Worm (Caenorhabditis elegans) whole organism, young adult: Measurements from ENCODE around the gene daf-31.

Experiments used
- F23B12.7 ChIP-seq: sonication (generic microtip); optimal IDR thresholded peaks from 2 replicates; lab custom pipeline; 2017; ENCODE audit warnings: missing genetic modification characterization, mild to moderate bottlenecking, missing compliant biosample characterization, antibody characterized with exemption, moderate library complexity; ENCODE audit not compliant: insufficient read depth
- F37B4.10 ChIP-seq: fragments of 200-800 bp; sonication (Bioruptor generic); IDR thresholded peaks from 2 replicates; pipeline ENCODE4 v1.3.6; 2022; ENCODE audit warnings: missing genetic modification characterization, missing compliant biosample characterization
- ama-1 ChIP-seq, 3 experiments: fragments of 150-350 bp in 1 of 3; sonication (generic microtip) in 2 of 3; optimal IDR thresholded peaks; 2 replicates each; lab custom pipeline; 2014 to 2018; ENCODE audit warnings: missing biosample characterization in 2 of 3, missing genetic modification characterization in 2 of 3, missing genetic modification reagents in 2 of 3
- ccch-3 ChIP-seq: fragments of 200-800 bp; sonication (Bioruptor generic); optimal IDR thresholded peaks from 2 replicates; lab custom pipeline; 2018; ENCODE audit warnings: mild to moderate bottlenecking, missing genetic modification characterization, missing compliant biosample characterization
- hmg-20 ChIP-seq: fragments of 200-800 bp; sonication (Bioruptor generic); IDR thresholded peaks from 2 replicates; pipeline ENCODE4 v1.3.6; 2022; ENCODE audit warnings: missing genetic modification reagents, missing genetic modification characterization, missing compliant biosample characterization
- xnd-1 ChIP-seq: sonication (generic microtip); optimal IDR thresholded peaks from 2 replicates; lab custom pipeline; 2016; ENCODE audit warnings: missing genotype, missing genetic modification reagents, missing genetic modification characterization, missing compliant biosample characterization

ce11 chrIV:8291232-8291631, 1.2 kb downstream of the daf-31 start, which contains the start of gene K07H8.2:
- TF ChIP-seq ccch-3, result no peak
- TF ChIP-seq F23B12.7 (tag; lab: Kevin White, UChicago), result no peak
- TF ChIP-seq ama-1 (optimal IDR thresholded peaks at IDR 0.05; lab: Kevin White, UChicago), result no peak
- no peak for TF ChIP-seq ama-1 (GFP tag; optimal IDR thresholded peaks at IDR 0.05; lab: Kevin White, UChicago)
- TF ChIP-seq xnd-1 (tag; lab: Kevin White, UChicago), result no peak
- no peak for TF ChIP-seq F37B4.10 (GFP tag; lab: Robert Waterston, UW)
- TF ChIP-seq hmg-20, result no peak
